Worm (Caenorhabditis elegans) whole organism, L3 larva: ENCODE data around the gene acdh-2.

Source experiments
- R02D3.7 ChIP-seq: fragments of 150-350 bp; optimal IDR thresholded peaks from 2 replicates; lab custom pipeline; 2014; ENCODE audit warnings: missing biosample characterization, missing genetic modification characterization
- ZK546.5 ChIP-seq: sonication (generic microtip); optimal IDR thresholded peaks from 2 replicates; lab custom pipeline; 2017; ENCODE audit warnings: missing biosample characterization, missing genetic modification characterization
- aly-2 ChIP-seq: fragments of 150-350 bp; optimal IDR thresholded peaks from 2 replicates; lab custom pipeline; 2014; ENCODE audit warnings: missing biosample characterization, missing genetic modification characterization
- eor-1 ChIP-seq, 2 experiments: fragments of 150-350 bp; optimal IDR thresholded peaks; 2 replicates each; lab custom pipeline; 2014 to 2018; ENCODE audit warnings: missing biosample characterization in 2 of 2, missing genetic modification characterization in 2 of 2
- fkh-10 ChIP-seq: sonication (generic microtip); optimal IDR thresholded peaks from 2 replicates; lab custom pipeline; 2017; ENCODE audit warnings: missing biosample characterization, missing genetic modification reagents, missing genetic modification characterization
- mml-1 ChIP-seq: fragments of 150-350 bp; sonication (generic microtip); optimal IDR thresholded peaks from 3 replicates; lab custom pipeline; 2014; ENCODE audit warnings: missing biosample characterization, missing genetic modification characterization
- nhr-237 ChIP-seq: fragments of 150-350 bp; optimal IDR thresholded peaks from 2 replicates; lab custom pipeline; 2014; ENCODE audit warnings: missing biosample characterization, missing genetic modification characterization
- nhr-28 ChIP-seq: fragments of 150-350 bp; optimal IDR thresholded peaks from 2 replicates; lab custom pipeline; 2014; ENCODE audit warnings: missing biosample characterization, missing genetic modification characterization
- sea-2 ChIP-seq: fragments of 150-350 bp; sonication (generic microtip); optimal IDR thresholded peaks from 4 replicates; lab custom pipeline; 2014; ENCODE audit warnings: missing biosample characterization, missing genetic modification reagents, missing genetic modification characterization
- tbx-2 ChIP-seq: sonication (generic microtip); optimal IDR thresholded peaks from 2 replicates; lab custom pipeline; 2016; ENCODE audit warnings: mild to moderate bottlenecking, missing genetic modification characterization, missing compliant biosample characterization

DNA sequence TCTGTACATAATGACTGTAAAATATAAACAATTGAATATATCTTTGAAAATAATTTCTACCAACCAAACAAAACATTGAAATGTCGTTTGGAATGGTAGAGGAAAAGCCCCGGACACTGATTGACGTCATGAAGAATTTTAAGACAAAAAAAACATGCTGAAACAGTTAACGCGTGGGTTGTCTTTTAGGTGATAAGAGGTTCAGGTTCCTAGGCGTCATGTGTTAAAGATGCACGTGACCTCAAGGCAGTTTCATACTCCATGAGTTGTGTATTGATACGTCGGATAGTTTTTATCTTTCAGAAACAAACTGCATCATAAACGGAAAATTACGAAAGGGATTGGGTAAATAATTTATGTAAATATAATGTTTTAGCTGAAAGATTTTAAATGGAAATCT, 9.8 kb upstream of the acdh-2 start:
- no peak for TF ChIP-seq R02D3.7 (tag; lab: Kevin White, UChicago)
- no peak for TF ChIP-seq eor-1 (tag; optimal IDR thresholded peaks at IDR 0.05; lab: Kevin White, UChicago)
- no peak for TF ChIP-seq tbx-2
- no peak for TF ChIP-seq fkh-10
- no peak for TF ChIP-seq nhr-28
- TF ChIP-seq nhr-237, result no peak
- TF ChIP-seq ZK546.5 (tag; lab: Kevin White, UChicago), result no peak
- TF ChIP-seq mml-1 (tag; lab: Kevin White, UChicago), result no peak
- no peak for TF ChIP-seq aly-2 (tag; lab: Kevin White, UChicago)
- TF ChIP-seq sea-2 (GFP tag; lab: Kevin White, UChicago), result no peak
